Fruit fly (Drosophila melanogaster) whole organism, embryonic: ENCODE data around the gene CG32073.

ENCODE experiments used
- Atf6 ChIP-seq: fragments of 200-800 bp; sonication (Bioruptor generic); IDR thresholded peaks from 2 replicates; pipeline ENCODE4 v1.3.6; 2022; ENCODE audit warnings: missing biosample characterization, missing genetic modification characterization
- Awh ChIP-seq: fragments of 200-800 bp; sonication (Bioruptor generic); IDR thresholded peaks from 2 replicates; pipeline ENCODE4, ENCODE4 v1.3.6; 2022; ENCODE audit warnings: missing biosample characterization, missing genetic modification characterization
- B-H2 ChIP-seq: fragments of 200-800 bp; sonication (Bioruptor generic); optimal IDR thresholded peaks from 2 replicates; lab custom pipeline; 2018; ENCODE audit warnings: missing biosample characterization, mild to moderate bottlenecking, missing genetic modification characterization
- C15 ChIP-seq: fragments of 200-800 bp; sonication (Bioruptor generic); IDR thresholded peaks from 3 replicates; pipeline ENCODE4 v1.3.6; 2022; ENCODE audit warnings: missing biosample characterization, missing genetic modification characterization
- CG10462 ChIP-seq: fragments of 200-800 bp; sonication (Bioruptor generic); optimal IDR thresholded peaks from 2 replicates; lab custom pipeline; 2016; ENCODE audit warnings: missing biosample characterization, missing genetic modification characterization
- CG11093 ChIP-seq: fragments of 200-800 bp; sonication (Bioruptor generic); IDR thresholded peaks from 3 replicates; pipeline ENCODE4 v1.3.6; 2022; ENCODE audit warnings: missing biosample characterization, missing genetic modification characterization
- CG11504 ChIP-seq: fragments of 200-800 bp; sonication (Bioruptor generic); optimal IDR thresholded peaks from 3 replicates; lab custom pipeline; 2019; ENCODE audit warnings: missing biosample characterization, mild to moderate bottlenecking, missing genetic modification characterization, moderate library complexity
- CG12104 ChIP-seq: fragments of 200-800 bp; sonication (Bioruptor generic); optimal IDR thresholded peaks from 3 replicates; lab custom pipeline; 2016; ENCODE audit warnings: missing biosample characterization, missing genetic modification characterization
- CG15011 ChIP-seq: fragments of 200-800 bp; sonication (Bioruptor generic); optimal IDR thresholded peaks from 3 replicates; lab custom pipeline; 2018; ENCODE audit warnings: missing biosample characterization, mild to moderate bottlenecking, missing genetic modification characterization
- CG1602 ChIP-seq: fragments of 200-800 bp; sonication (Bioruptor generic); optimal IDR thresholded peaks from 3 replicates; lab custom pipeline; 2016; ENCODE audit warnings: missing biosample characterization, missing genetic modification characterization
- CG17186 ChIP-seq: fragments of 200-800 bp; sonication (Bioruptor generic); optimal IDR thresholded peaks from 3 replicates; lab custom pipeline; 2017; ENCODE audit warnings: missing biosample characterization, missing genetic modification reagents, missing genetic modification characterization
- CG17359 ChIP-seq: fragments of 200-800 bp; sonication (Bioruptor generic); optimal IDR thresholded peaks from 3 replicates; lab custom pipeline; 2018; ENCODE audit warnings: missing biosample characterization, mild to moderate bottlenecking, missing genetic modification characterization, moderate library complexity
- CG17802 ChIP-seq: fragments of 200-800 bp; sonication (Bioruptor generic); optimal IDR thresholded peaks from 2 replicates; lab custom pipeline; 2018; ENCODE audit warnings: missing biosample characterization, mild to moderate bottlenecking, missing genetic modification characterization, moderate library complexity
- CG17912 ChIP-seq: fragments of 200-800 bp; sonication (Bioruptor generic); optimal IDR thresholded peaks from 2 replicates; lab custom pipeline; 2018; ENCODE audit warnings: missing biosample characterization, mild to moderate bottlenecking, missing genetic modification characterization
- CG18476 ChIP-seq: fragments of 200-800 bp; sonication (Bioruptor generic); optimal IDR thresholded peaks from 2 replicates; lab custom pipeline; 2016; ENCODE audit warnings: missing biosample characterization, mild to moderate bottlenecking, missing genetic modification characterization
- CG31224 ChIP-seq: fragments of 200-800 bp; sonication (Bioruptor generic); IDR thresholded peaks from 2 replicates; pipeline ENCODE4 v1.3.6; 2022; ENCODE audit warnings: missing biosample characterization, missing genetic modification characterization
- CG31441 ChIP-seq: fragments of 200-800 bp; sonication (Bioruptor generic); IDR thresholded peaks from 2 replicates; pipeline ENCODE4 v1.3.6; 2022; ENCODE audit warnings: missing biosample characterization, missing genetic modification characterization
- CG4404 ChIP-seq: fragments of 200-800 bp; sonication (Bioruptor generic); IDR thresholded peaks from 2 replicates; pipeline ENCODE4 v1.3.6; 2022; ENCODE audit warnings: missing biosample characterization, missing genetic modification characterization
- CG8359 ChIP-seq: fragments of 200-800 bp; sonication (Bioruptor generic); optimal IDR thresholded peaks from 2 replicates; lab custom pipeline; 2017; ENCODE audit warnings: missing biosample characterization, mild to moderate bottlenecking, missing genetic modification characterization, borderline replicate concordance
- CG8478 ChIP-seq: fragments of >200 bp; optimal IDR thresholded peaks from 2 replicates; lab custom pipeline; 2018
- CkIIα-i1 ChIP-seq: fragments of 200-800 bp; sonication (Bioruptor generic); IDR thresholded peaks from 2 replicates; pipeline ENCODE4 v1.3.6; 2022; ENCODE audit warnings: missing biosample characterization, missing genetic modification characterization
- Hmx ChIP-seq: fragments of 200-800 bp; sonication (Bioruptor generic); optimal IDR thresholded peaks from 2 replicates; lab custom pipeline; 2016; ENCODE audit warnings: missing biosample characterization, missing genetic modification characterization
- Hr51 ChIP-seq, 2 experiments: fragments of 200-800 bp; sonication (Bioruptor generic); optimal IDR thresholded peaks; 2 replicates in 1 of 2; 3 replicates in 1 of 2; lab custom pipeline; 2016 to 2018; ENCODE audit warnings: missing biosample characterization in 2 of 2, missing genetic modification characterization in 2 of 2, mild to moderate bottlenecking in 1 of 2, moderate library complexity in 1 of 2
- Myb ChIP-seq: fragments of 200-800 bp; sonication (Bioruptor generic); optimal IDR thresholded peaks from 2 replicates; lab custom pipeline; 2016; ENCODE audit warnings: missing biosample characterization, missing genetic modification characterization
- Nf-YA ChIP-seq: fragments of 200-800 bp; sonication (Bioruptor generic); IDR thresholded peaks from 2 replicates; pipeline ENCODE4 v1.3.6; 2022; ENCODE audit warnings: missing biosample characterization, missing genetic modification characterization
- PHDP ChIP-seq: fragments of 200-800 bp; sonication (Bioruptor generic); optimal IDR thresholded peaks from 3 replicates; lab custom pipeline; 2018; ENCODE audit warnings: missing biosample characterization, mild to moderate bottlenecking, missing genetic modification characterization, moderate library complexity
- Sox100B ChIP-seq: fragments of 200-800 bp; sonication (Bioruptor generic); optimal IDR thresholded peaks from 3 replicates; lab custom pipeline; 2018; ENCODE audit warnings: missing biosample characterization, mild to moderate bottlenecking, missing genetic modification characterization
- bsh ChIP-seq, 2 experiments: fragments of 200-800 bp; sonication (Bioruptor generic); optimal IDR thresholded peaks; 2 replicates each; lab custom pipeline; 2017 to 2018; ENCODE audit warnings: mild to moderate bottlenecking in 2 of 2, missing biosample characterization in 2 of 2, missing genetic modification characterization in 2 of 2, moderate library complexity in 1 of 2
- cad ChIP-seq: fragments of >200 bp; optimal IDR thresholded peaks from 2 replicates; lab custom pipeline; 2017; ENCODE audit warnings: missing biosample characterization, missing genetic modification characterization
- chm ChIP-seq: fragments of 200-800 bp; sonication (Bioruptor generic); IDR thresholded peaks from 2 replicates; pipeline ENCODE4 v1.3.6; 2022; ENCODE audit warnings: missing biosample characterization, missing genetic modification characterization
- crol ChIP-seq: fragments of 200-800 bp; sonication (Bioruptor generic); IDR thresholded peaks from 2 replicates; pipeline ENCODE4 v1.3.6; 2022; ENCODE audit warnings: missing biosample characterization, missing genetic modification characterization
- ems ChIP-seq: fragments of 200-800 bp; sonication (Bioruptor generic); optimal IDR thresholded peaks from 3 replicates; lab custom pipeline; 2016; ENCODE audit warnings: missing biosample characterization, missing genetic modification characterization
- eve ChIP-seq, 2 experiments: fragments of >200 bp; optimal IDR thresholded peaks; 2 replicates each; lab custom pipeline; 2017; ENCODE audit warnings: missing biosample characterization in 2 of 2, missing genetic modification characterization in 2 of 2
- ftz-f1 ChIP-seq: fragments of 200-800 bp; sonication (Bioruptor generic); optimal IDR thresholded peaks from 2 replicates; lab custom pipeline; 2016; ENCODE audit warnings: missing biosample characterization, missing genetic modification characterization
- grau ChIP-seq: fragments of 200-800 bp; optimal IDR thresholded peaks from 3 replicates; lab custom pipeline; 2019; ENCODE audit warnings: missing biosample characterization, mild to moderate bottlenecking, missing genetic modification characterization, moderate library complexity
- nerfin-1 ChIP-seq: fragments of 200-800 bp; sonication (Bioruptor generic); optimal IDR thresholded peaks from 3 replicates; lab custom pipeline; 2019; ENCODE audit warnings: missing biosample characterization, mild to moderate bottlenecking, missing genetic modification characterization, moderate library complexity
- pho ChIP-seq: fragments of 200-800 bp; sonication (Bioruptor generic); optimal IDR thresholded peaks from 2 replicates; lab custom pipeline; 2016; ENCODE audit warnings: missing biosample characterization, missing genetic modification characterization
- prd ChIP-seq, 3 experiments: fragments of >200 bp in 2 of 3; fragments of 200-800 bp in 1 of 3; sonication (Bioruptor generic) in 1 of 3; optimal IDR thresholded peaks in 2 of 3; IDR thresholded peaks in 1 of 3; 2 replicates in 2 of 3; 3 replicates in 1 of 3; pipeline versions ENCODE4 v1.3.6 to Lab custom; 2017 to 2022; ENCODE audit warnings: missing biosample characterization in 1 of 3, missing genetic modification characterization in 1 of 3
- pros ChIP-seq: fragments of 200-800 bp; sonication (Bioruptor generic); optimal IDR thresholded peaks from 3 replicates; lab custom pipeline; 2019; ENCODE audit warnings: missing biosample characterization, mild to moderate bottlenecking, missing genetic modification characterization, moderate library complexity
- ranshi ChIP-seq: fragments of 200-800 bp; sonication (Bioruptor generic); IDR thresholded peaks from 2 replicates; pipeline ENCODE4 v1.3.6; 2022; ENCODE audit warnings: missing biosample characterization, missing genetic modification characterization
- sc ChIP-seq, 3 experiments: fragments of >200 bp in 2 of 3; fragments of 200-800 bp in 1 of 3; sonication (Bioruptor generic) in 1 of 3; optimal IDR thresholded peaks; 2 replicates in 2 of 3; 3 replicates in 1 of 3; lab custom pipeline; 2017; ENCODE audit warnings: mild to moderate bottlenecking in 1 of 3, missing biosample characterization in 1 of 3, missing genetic modification characterization in 1 of 3, missing genetic modification reagents in 1 of 3
- slou ChIP-seq: fragments of 200-800 bp; sonication (Bioruptor generic); optimal IDR thresholded peaks from 3 replicates; lab custom pipeline; 2016; ENCODE audit warnings: missing biosample characterization, missing genetic modification characterization
- sqz ChIP-seq: fragments of 200-800 bp; sonication (Bioruptor generic); optimal IDR thresholded peaks from 3 replicates; lab custom pipeline; 2018; ENCODE audit warnings: missing biosample characterization, mild to moderate bottlenecking, missing genetic modification characterization
- stc ChIP-seq: fragments of 200-800 bp; sonication (Bioruptor generic); IDR thresholded peaks from 2 replicates; pipeline ENCODE4 v1.3.6; 2022; ENCODE audit warnings: missing biosample characterization, missing genetic modification characterization
- stwl ChIP-seq: fragments of 200-800 bp; sonication (Bioruptor generic); optimal IDR thresholded peaks from 3 replicates; lab custom pipeline; 2018; ENCODE audit warnings: missing biosample characterization, mild to moderate bottlenecking, missing genetic modification characterization, moderate library complexity
- tap ChIP-seq: fragments of 200-800 bp; optimal IDR thresholded peaks from 3 replicates; lab custom pipeline; 2019; ENCODE audit warnings: missing biosample characterization, mild to moderate bottlenecking, missing genetic modification characterization, moderate library complexity
- trem ChIP-seq: fragments of 200-800 bp; optimal IDR thresholded peaks from 3 replicates; lab custom pipeline; 2019; ENCODE audit warnings: missing biosample characterization, mild to moderate bottlenecking, missing genetic modification characterization, moderate library complexity
- zfh2 ChIP-seq: fragments of 200-800 bp; sonication (Bioruptor generic); optimal IDR thresholded peaks from 2 replicates; lab custom pipeline; 2016; ENCODE audit warnings: missing biosample characterization, missing genetic modification characterization

The CG32073 gene

DNA sequence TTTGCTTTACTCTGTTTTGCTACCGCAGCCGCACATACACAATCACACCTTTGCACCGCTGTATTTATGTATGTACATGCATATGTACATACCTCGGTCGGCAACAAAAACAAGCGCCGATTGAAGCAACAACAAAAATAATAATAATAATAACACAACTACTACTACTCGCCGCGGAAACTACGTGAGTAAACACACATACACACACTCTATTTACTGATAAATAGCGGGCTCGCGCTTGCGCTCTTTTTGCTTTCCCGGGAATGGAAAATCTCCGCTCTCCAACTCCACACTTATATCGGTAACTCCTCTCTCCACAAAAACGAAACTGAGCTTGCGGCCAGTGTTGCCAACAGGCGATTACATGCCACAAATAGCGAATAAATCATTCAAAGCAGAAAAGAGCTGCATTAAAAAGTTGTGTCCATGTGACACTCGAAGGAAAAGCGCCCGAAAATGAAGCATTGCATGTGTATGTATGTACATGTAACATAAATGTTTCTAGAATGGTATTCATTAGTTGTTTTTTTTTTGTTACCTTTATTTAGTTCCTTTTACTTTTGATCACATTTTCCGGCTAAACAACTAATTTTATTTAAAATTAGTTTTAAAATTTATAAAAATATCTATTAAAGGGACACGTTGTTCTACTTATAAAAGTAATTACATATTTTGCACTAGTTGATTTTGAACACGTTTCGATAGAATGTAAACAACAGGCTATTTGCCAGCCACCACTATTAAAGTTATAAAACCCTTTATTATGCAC is 11.4 kb upstream of the CG32073 start (continued):
- TF ChIP-seq CkIIα-i1 (GFP tag; lab: Robert Waterston, UW) (no peak), Awh (peak; percentile 67; the same call in 1 of the 2 replicates), eve (GFP tag; optimal IDR thresholded peaks at IDR 0.05; lab: Kevin White, UChicago) (no peak), grau (tag; lab: Kevin White, UChicago) (peak; percentile 38), CG1602 (GFP tag; lab: Kevin White, UChicago) (peak; percentile 44), stc (GFP tag; lab: Robert Waterston, UW) (peak; percentile 58; the same call in 1 of the 2 replicates), CG11504 (tag; lab: Kevin White, UChicago) (peak; percentile 30), CG11093 (no peak; the same call in 2 of the 3 replicates), sc (optimal IDR thresholded peaks at IDR 0.05; lab: Kevin White, UChicago) (no peak), sc (GFP tag; optimal IDR thresholded peaks at IDR 0.05; lab: Kevin White, UChicago) (peak; percentile 73), prd (optimal IDR thresholded peaks at IDR 0.05; lab: Kevin White, UChicago) (no peak), prd (GFP tag; IDR thresholded peaks at IDR 0.05; lab: Robert Waterston, UW) (peak; percentile 47; the same call in 2 of the 3 replicates), nerfin-1 (tag; lab: Kevin White, UChicago) (peak; percentile 86), Hmx (GFP tag; lab: Kevin White, UChicago) (no peak), CG8359 (GFP tag; lab: Kevin White, UChicago) (peak; percentile 61), CG10462 (GFP tag; lab: Kevin White, UChicago) (no peak), Myb (peak; percentile 37), PHDP (tag; lab: Kevin White, UChicago) (peak; percentile 55), CG4404 (GFP tag; lab: Robert Waterston, UW) (peak; percentile 25; the same call in 1 of the 2 replicates), Atf6 (GFP tag; lab: Robert Waterston, UW) (peak; percentile 81), sqz (GFP tag; lab: Kevin White, UChicago) (peak; percentile 82), chm (GFP tag; lab: Robert Waterston, UW) (no peak; the same call in none of the 2 replicates), stwl (peak; percentile 47), zfh2 (GFP tag; lab: Kevin White, UChicago) (no peak), ftz-f1 (GFP tag; lab: Kevin White, UChicago) (peak; percentile 19), CG31224 (GFP tag; lab: Robert Waterston, UW) (no peak), pho (GFP tag; lab: Kevin White, UChicago) (peak; percentile 69), B-H2 (peak; percentile 92), slou (peak; percentile 22), CG8478 (lab: Kevin White, UChicago) (no peak), CG15011 (GFP tag; lab: Kevin White, UChicago) (peak; percentile 75), CG18476 (peak; percentile 46), C15 (GFP tag; lab: Robert Waterston, UW) (0 out of 3 replicates have a peak, but pooled peaks have one; percentile 66), CG17359 (tag; lab: Kevin White, UChicago) (peak; percentile 73), ranshi (GFP tag; lab: Robert Waterston, UW) (peak; percentile 31; the same call in 1 of the 2 replicates), Sox100B (GFP tag; lab: Kevin White, UChicago) (peak; percentile 72), CG17912 (GFP tag; lab: Kevin White, UChicago) (peak; percentile 92), bsh (GFP tag; optimal IDR thresholded peaks at IDR 0.05; lab: Kevin White, UChicago) (peak; percentile 52 to 66), ems (peak; percentile 15), trem (tag; lab: Kevin White, UChicago) (no peak), CG17802 (tag; lab: Kevin White, UChicago) (no peak), CG17186 (peak; percentile 47), cad (GFP tag; lab: Kevin White, UChicago) (no peak), pros (GFP tag; lab: Kevin White, UChicago) (peak; percentile 68), crol (GFP tag; lab: Robert Waterston, UW) (0 out of 2 replicates have a peak, but pooled peaks have one; percentile 11), CG12104 (GFP tag; lab: Kevin White, UChicago) (peak; percentile 47), Nf-YA (GFP tag; lab: Robert Waterston, UW) (peak; percentile 52; the same call in 1 of the 2 replicates), CG31441 (GFP tag; lab: Robert Waterston, UW) (peak; percentile 25), tap (tag; lab: Kevin White, UChicago) (peak; percentile 66), Hr51 (GFP tag; optimal IDR thresholded peaks at IDR 0.05; lab: Kevin White, UChicago) (peak; percentile 48 to 76)
